Worm (Caenorhabditis elegans): Measurements from ENCODE around the gene T10F2.2.

Gene T10F2.2

DNA sequence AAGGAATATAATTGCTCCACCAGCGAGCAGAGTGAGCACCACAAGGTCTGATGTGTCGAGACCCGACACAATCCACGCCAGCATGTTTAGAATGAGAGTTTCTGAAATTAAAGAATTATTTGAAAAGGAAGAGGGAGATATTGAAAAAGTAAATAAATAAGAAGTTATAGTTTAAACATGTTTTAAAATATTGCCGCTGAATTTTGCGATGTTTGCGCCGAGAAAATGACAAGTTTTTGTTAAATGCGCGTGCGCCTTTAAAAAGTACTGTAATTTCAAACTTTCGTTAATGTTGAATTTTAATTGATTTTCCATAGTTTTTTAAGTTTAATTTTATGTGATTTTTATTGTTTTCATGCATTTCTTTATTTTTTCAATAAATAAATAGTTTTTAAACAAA is 34.5 kb upstream of the T10F2.2 start, which contains the start of gene emb-8:
emb-8 (minus strand) TSS at position 101 of the 400 bp plus-strand sequence.
- TF ChIP-seq nhr-10 (tag; optimal IDR thresholded peaks at IDR 0.05) = no peak
- no peak for TF ChIP-seq elt-3 (tag; optimal IDR thresholded peaks at IDR 0.05)
- TF ChIP-seq lin-39 (tag; optimal IDR thresholded peaks at IDR 0.05) = no peak

DNA sequence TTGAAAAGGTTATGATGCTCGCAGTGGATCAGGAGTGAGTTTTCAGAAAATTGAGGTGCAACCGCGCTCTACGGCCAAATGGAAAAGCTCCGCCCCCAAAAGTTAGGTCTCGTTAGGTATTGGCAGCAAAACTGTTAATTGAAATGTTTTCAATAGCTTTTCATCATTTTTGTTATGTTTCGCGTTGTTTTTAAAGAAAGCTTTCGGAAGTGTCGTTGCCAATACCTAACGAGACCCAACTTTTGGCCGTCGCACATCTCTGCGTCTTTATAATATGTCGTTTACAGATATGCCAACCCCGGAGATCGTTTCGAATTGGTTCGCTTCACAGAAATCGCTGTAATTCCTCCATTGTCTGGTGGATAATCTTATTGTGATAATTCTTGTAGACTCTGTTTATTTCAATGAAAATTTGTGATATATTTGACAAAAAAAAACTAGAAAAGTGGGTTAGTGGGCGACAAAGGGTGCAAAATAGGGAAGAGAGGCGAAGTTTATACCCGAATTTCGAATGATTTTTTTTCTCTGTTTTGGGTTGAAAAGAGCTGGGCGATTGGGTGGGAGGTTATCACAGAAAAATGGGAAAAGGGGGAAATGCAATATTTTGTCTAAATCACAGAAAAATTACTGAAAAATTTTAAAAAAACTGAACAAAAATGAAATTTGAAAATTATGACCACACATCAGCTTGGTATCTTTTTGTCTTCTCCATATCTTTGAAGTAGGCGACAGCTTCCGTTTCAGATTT is 31.4 kb upstream of the T10F2.2 start:
- TF ChIP-seq sma-3 (GFP tag; optimal IDR thresholded peaks at IDR 0.05) = peak; percentile 2
- TF ChIP-seq unc-62 (GFP tag; optimal IDR thresholded peaks at IDR 0.05) = no peak
- TF ChIP-seq nhr-77 (tag; optimal IDR thresholded peaks at IDR 0.05) = no peak
- no peak for TF ChIP-seq Y55F3AM.14 (GFP tag; optimal IDR thresholded peaks at IDR 0.05)
- TF ChIP-seq ceh-82 (tag; optimal IDR thresholded peaks at IDR 0.05) = no peak
- TF ChIP-seq nhr-129 (tag; optimal IDR thresholded peaks at IDR 0.05) = peak; percentile 57
- no peak for TF ChIP-seq nhr-6 (tag; optimal IDR thresholded peaks at IDR 0.05)
- no peak for TF ChIP-seq nhr-21 (tag; optimal IDR thresholded peaks at IDR 0.05)
- no peak for TF ChIP-seq ZK546.5 (tag; optimal IDR thresholded peaks at IDR 0.05)
- TF ChIP-seq peb-1 (tag; optimal IDR thresholded peaks at IDR 0.05) = no peak
- TF ChIP-seq mbf-1 (tag; optimal IDR thresholded peaks at IDR 0.05) = no peak
- peak; percentile 11 for TF ChIP-seq crh-2 (tag; optimal IDR thresholded peaks at IDR 0.05)
- peak; percentile 26 for TF ChIP-seq ama-1 (optimal IDR thresholded peaks at IDR 0.05)
- TF ChIP-seq unc-55 (GFP tag; optimal IDR thresholded peaks at IDR 0.05) = no peak
- TF ChIP-seq elt-1 (tag; optimal IDR thresholded peaks at IDR 0.05) = no peak
- TF ChIP-seq nhr-10 (tag; optimal IDR thresholded peaks at IDR 0.05) = no peak
- no peak for TF ChIP-seq F13H6.1 (tag; optimal IDR thresholded peaks at IDR 0.05)
- no peak for TF ChIP-seq unc-39 (tag; optimal IDR thresholded peaks at IDR 0.05)
- TF ChIP-seq ceh-16 (tag; optimal IDR thresholded peaks at IDR 0.05) = no peak
- peak; percentile 66 for TF ChIP-seq ztf-4 (tag; optimal IDR thresholded peaks at IDR 0.05)

DNA sequence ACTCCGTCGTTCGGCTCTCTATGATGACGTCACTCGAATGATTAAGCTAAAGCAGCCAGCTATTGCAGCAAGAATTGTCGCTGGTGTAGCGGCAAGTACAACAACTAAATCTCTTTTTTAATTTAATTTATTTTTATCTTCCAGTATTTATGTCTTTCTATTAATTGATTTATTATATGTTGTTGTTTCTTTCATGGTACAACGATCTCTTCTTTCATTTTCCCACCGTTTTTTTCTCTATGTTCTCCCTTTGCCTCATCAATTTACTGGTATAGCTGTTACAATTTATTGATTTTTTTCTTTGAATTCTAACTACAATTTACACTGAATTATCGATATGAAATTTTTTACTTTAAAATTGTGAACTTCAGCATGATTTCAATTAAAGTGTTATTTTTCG is 30.6 kb upstream of the T10F2.2 start, which contains the start of gene moc-6:
moc-6 (plus strand) TSS at position 301 of the 400 bp plus-strand sequence.
- no peak for TF ChIP-seq skn-1 (tag; optimal IDR thresholded peaks at IDR 0.05)
- TF ChIP-seq C34F6.9 (tag; optimal IDR thresholded peaks at IDR 0.05) = peak; percentile 32

DNA sequence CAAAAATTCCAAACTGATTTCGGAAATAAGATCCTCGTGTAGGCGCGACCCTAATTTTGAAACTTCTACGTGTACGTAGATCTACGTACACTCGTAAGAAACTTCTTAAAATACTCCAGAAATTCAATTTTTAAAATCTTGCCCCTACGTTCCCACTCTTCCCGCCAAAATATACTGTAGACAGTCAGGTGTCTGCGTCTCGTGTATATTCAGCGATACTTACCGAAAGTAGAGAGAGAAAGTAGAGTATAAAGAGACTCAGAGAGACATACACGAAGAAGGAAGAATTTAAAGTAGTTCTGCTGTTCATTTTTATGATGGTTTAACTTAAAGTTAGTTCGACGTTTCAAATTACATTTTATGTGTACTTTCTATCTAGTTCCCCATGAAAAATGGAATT is 28.2 kb upstream of the T10F2.2 start:
- TF ChIP-seq unc-62 (GFP tag; optimal IDR thresholded peaks at IDR 0.05) (no peak), ztf-11 (tag; optimal IDR thresholded peaks at IDR 0.05) (no peak), egl-27 (tag; optimal IDR thresholded peaks at IDR 0.05) (no peak), ama-1 (optimal IDR thresholded peaks at IDR 0.05) (no peak), elt-1 (tag; optimal IDR thresholded peaks at IDR 0.05) (no peak), nhr-77 (tag; optimal IDR thresholded peaks at IDR 0.05) (no peak), sem-4 (tag; optimal IDR thresholded peaks at IDR 0.05) (no peak), elt-3 (tag; optimal IDR thresholded peaks at IDR 0.05) (no peak), R02D3.7 (tag; optimal IDR thresholded peaks at IDR 0.05) (no peak), lin-11 (tag; optimal IDR thresholded peaks at IDR 0.05) (no peak), gmeb-1 (tag; optimal IDR thresholded peaks at IDR 0.05) (no peak), nhr-237 (tag; optimal IDR thresholded peaks at IDR 0.05) (no peak), crh-2 (tag; optimal IDR thresholded peaks at IDR 0.05) (no peak), skn-1 (tag; optimal IDR thresholded peaks at IDR 0.05) (no peak), alr-1 (tag; optimal IDR thresholded peaks at IDR 0.05) (no peak), nhr-11 (tag; optimal IDR thresholded peaks at IDR 0.05) (no peak), ZK546.5 (tag; optimal IDR thresholded peaks at IDR 0.05) (no peak), nhr-23 (tag; optimal IDR thresholded peaks at IDR 0.05) (no peak)

DNA sequence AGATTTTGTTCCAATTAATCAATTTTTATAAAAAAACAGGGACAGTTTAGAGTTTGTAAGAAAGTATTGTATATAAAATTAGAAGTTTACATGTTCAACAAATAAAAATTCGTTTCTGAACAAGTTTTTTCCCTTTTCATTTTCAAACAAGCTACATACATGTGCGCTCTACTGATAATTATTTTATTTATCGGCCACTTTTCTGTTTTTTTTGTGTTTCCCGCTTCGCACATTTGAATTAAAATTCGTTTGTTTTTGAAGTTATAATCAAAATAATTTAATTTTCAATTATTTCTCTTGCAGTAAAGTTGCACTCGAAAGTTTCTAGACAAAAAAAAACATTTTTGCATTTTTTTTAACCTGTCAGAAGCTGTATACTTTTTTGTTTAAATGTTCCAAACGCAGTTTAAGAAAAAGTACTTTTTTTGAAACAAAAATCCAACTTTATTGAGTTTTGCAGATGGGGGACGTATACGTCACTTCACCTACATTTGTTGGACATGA is 25.6 kb upstream of the T10F2.2 start, which contains the start of gene hira-1:
hira-1 (plus strand) TSS at position 454 of the 504 bp plus-strand sequence.
- peak; percentile 38 for TF ChIP-seq crh-2 (tag; optimal IDR thresholded peaks at IDR 0.05)
- TF ChIP-seq lin-13 (GFP tag; optimal IDR thresholded peaks at IDR 0.05) = peak; percentile 17
- TF ChIP-seq ceh-82 (tag; optimal IDR thresholded peaks at IDR 0.05) = no peak
- no peak for TF ChIP-seq nhr-10 (tag; optimal IDR thresholded peaks at IDR 0.05)
- no peak for TF ChIP-seq dmd-4 (tag; optimal IDR thresholded peaks at IDR 0.05)
- no peak for TF ChIP-seq elt-3 (tag; optimal IDR thresholded peaks at IDR 0.05)
- TF ChIP-seq sem-4 (tag; optimal IDR thresholded peaks at IDR 0.05) = peak; percentile 52
- TF ChIP-seq C34F6.9 (tag; optimal IDR thresholded peaks at IDR 0.05) = peak; percentile 78
- TF ChIP-seq unc-62 (GFP tag; optimal IDR thresholded peaks at IDR 0.05) = no peak
- TF ChIP-seq lsy-2 (tag; optimal IDR thresholded peaks at IDR 0.05) = peak in 1 of 2 experiments; percentile 56
- TF ChIP-seq gmeb-1 (tag; optimal IDR thresholded peaks at IDR 0.05) = peak; percentile 47
- no peak for TF ChIP-seq zag-1 (tag; optimal IDR thresholded peaks at IDR 0.05)
- no peak for TF ChIP-seq Y55F3AM.14 (GFP tag; optimal IDR thresholded peaks at IDR 0.05)
- TF ChIP-seq unc-55 (GFP tag; optimal IDR thresholded peaks at IDR 0.05) = peak; percentile 70
- TF ChIP-seq peb-1 (tag; optimal IDR thresholded peaks at IDR 0.05) = no peak

Measured in whole organism, L2 larva.